Worm (Caenorhabditis elegans): ENCODE measurements around the gene T10D4.11.

ce11 chrII:3112313-3112712, 37.1 kb downstream of the T10D4.11 start, which contains the start of gene Y25C1A.2:
- TF ChIP-seq elt-2 (tag; optimal IDR thresholded peaks at IDR 0.05): no peak
- TF ChIP-seq ces-1 (GFP tag; optimal IDR thresholded peaks at IDR 0.05): no peak
- TF ChIP-seq nhr-77 (tag; optimal IDR thresholded peaks at IDR 0.05): no peak
- TF ChIP-seq mep-1 (tag; optimal IDR thresholded peaks at IDR 0.05): no peak
- no peak for TF ChIP-seq xbp-1 (tag; optimal IDR thresholded peaks at IDR 0.05)
- TF ChIP-seq ztf-11 (tag; optimal IDR thresholded peaks at IDR 0.05): no peak
- TF ChIP-seq efl-1 (optimal IDR thresholded peaks at IDR 0.05): no peak
- no peak for TF ChIP-seq efl-1 (GFP tag; optimal IDR thresholded peaks at IDR 0.05 in 1 of 2)
- TF ChIP-seq unc-98 (GFP tag; IDR thresholded peaks at IDR 0.05): no peak
- no peak for TF ChIP-seq snpc-4 (tag; optimal IDR thresholded peaks at IDR 0.05)

Data from whole organism, L1 larva.